Worm (Caenorhabditis elegans) whole organism, L4/young adult: ENCODE results near the gene B0303.7.

Source experiments
- W03F9.2 ChIP-seq: fragments of 150-350 bp; optimal IDR thresholded peaks from 2 replicates; lab custom pipeline; 2014; ENCODE audit warnings: missing biosample characterization, missing genetic modification characterization
- dao-5 ChIP-seq: sonication (generic microtip); optimal IDR thresholded peaks from 2 replicates; lab custom pipeline; 2016; ENCODE audit warnings: missing genotype, missing genetic modification characterization, moderate library complexity, missing compliant biosample characterization
- him-1 ChIP-seq: sonication (generic microtip); optimal IDR thresholded peaks from 2 replicates; lab custom pipeline; 2016; ENCODE audit warnings: missing genotype, missing genetic modification reagents, missing genetic modification characterization, missing compliant biosample characterization

B0303.7 gene

ce11 chrIII:8657676-8658366, 35.6 kb upstream of the B0303.7 start:
- no peak for TF ChIP-seq W03F9.2
- TF ChIP-seq him-1, result no peak
- TF ChIP-seq dao-5 (tag; lab: Kevin White, UChicago), result no peak

- no peak for TF ChIP-seq dao-5 (tag; lab: Kevin White, UChicago)
- TF ChIP-seq him-1, result peak; percentile 76
- TF ChIP-seq W03F9.2, result peak; percentile 91
These were observed 35.1 kb upstream of the B0303.7 start for ce11 chrIII:8658367-8658761.

- TF ChIP-seq W03F9.2, result no peak
- TF ChIP-seq dao-5 (tag; lab: Kevin White, UChicago), result no peak
- TF ChIP-seq him-1, result no peak
These were observed 30.3 kb upstream of the B0303.7 start for ce11 chrIII:8663143-8663542.

- TF ChIP-seq W03F9.2, result no peak
- TF ChIP-seq him-1, result no peak
- no peak for TF ChIP-seq dao-5 (tag; lab: Kevin White, UChicago)
These were observed 28.5 kb upstream of the B0303.7 start, which contains the start of gene F22B7.1 for ce11 chrIII:8664897-8665388. Gene F22B7.1, plus strand, starts transcription at chrIII:8665338.

- TF ChIP-seq dao-5 (tag; lab: Kevin White, UChicago) (no peak), W03F9.2 (no peak)
These were observed 26.0 kb upstream of the B0303.7 start, which contains the start of gene dpy-19 for ce11 chrIII:8667382-8667781. Gene dpy-19, minus strand, starts transcription at chrIII:8667482.

ce11 chrIII:8668717-8669116, 24.7 kb upstream of the B0303.7 start:
- TF ChIP-seq dao-5 (tag; lab: Kevin White, UChicago) (no peak), W03F9.2 (no peak), him-1 (no peak)

- no peak for TF ChIP-seq dao-5 (tag; lab: Kevin White, UChicago)
- no peak for TF ChIP-seq him-1
- TF ChIP-seq W03F9.2, result no peak
These were observed 18.4 kb upstream of the B0303.7 start, which contains the start of gene pgl-2 for ce11 chrIII:8674980-8675485. Gene pgl-2, minus strand, starts transcription at chrIII:8675435.

- peak; percentile 61 for TF ChIP-seq dao-5 (tag; lab: Kevin White, UChicago)
- peak; percentile 75 for TF ChIP-seq him-1
- peak; percentile 18 for TF ChIP-seq W03F9.2
These were observed 15.1 kb upstream of the B0303.7 start for ce11 chrIII:8678371-8678770.

- peak; percentile 52 for TF ChIP-seq W03F9.2
- no peak for TF ChIP-seq him-1
These were observed 9.7 kb upstream of the B0303.7 start, which contains the start of gene fli-1 for ce11 chrIII:8683679-8684263. Gene fli-1, minus strand, starts transcription at chrIII:8683736.

ce11 chrIII:8684421-8684820, 9.0 kb upstream of the B0303.7 start, which contains the start of gene anmt-1:
Gene anmt-1, plus strand, starts transcription at chrIII:8684808.
- TF ChIP-seq him-1, result no peak
- no peak for TF ChIP-seq W03F9.2
- no peak for TF ChIP-seq dao-5 (tag; lab: Kevin White, UChicago)

- TF ChIP-seq him-1, result no peak
- no peak for TF ChIP-seq W03F9.2
- TF ChIP-seq dao-5 (tag; lab: Kevin White, UChicago), result no peak
These were observed 7.7 kb upstream of the B0303.7 start for ce11 chrIII:8685590-8686240.

ce11 chrIII:8688438-8688946, 4.9 kb upstream of the B0303.7 start, which contains the start of gene hadb-1:
Gene hadb-1, minus strand, starts transcription at chrIII:8688488.
- no peak for TF ChIP-seq him-1
- TF ChIP-seq W03F9.2, result no peak
- no peak for TF ChIP-seq dao-5 (tag; lab: Kevin White, UChicago)

- TF ChIP-seq W03F9.2, result no peak
- TF ChIP-seq him-1, result no peak
- TF ChIP-seq dao-5 (tag; lab: Kevin White, UChicago), result no peak
These were observed 4.3 kb upstream of the B0303.7 start for ce11 chrIII:8689143-8689542.

ce11 chrIII:8689655-8690054, 3.8 kb upstream of the B0303.7 start, which contains the start of gene B0303.4:
Gene B0303.4, plus strand, starts transcription at chrIII:8689850.
- TF ChIP-seq W03F9.2 (peak; percentile 22), dao-5 (tag; lab: Kevin White, UChicago) (no peak), him-1 (no peak)
